Fruit fly (Drosophila melanogaster) S2 (cell line): ENCODE measurements around the gene CG34299.

ENCODE experiments used
- CG8478 ChIP-seq: fragments of >200 bp; optimal IDR thresholded peaks from 2 replicates; lab custom pipeline; 2018
- CTCF ChIP-seq, 2 experiments: fragments of >200 bp; optimal IDR thresholded peaks; 2 replicates each; lab custom pipeline; 2018

dm6 chr3R:30205946-30206345 is 43.4 kb upstream of the CG34299 start:
- TF ChIP-seq CG8478 (no peak), CTCF (optimal IDR thresholded peaks at IDR 0.05; lab: Kevin White, UChicago) (no peak)
